Worm (Caenorhabditis elegans) whole organism, L2 larva: ENCODE data around the gene C07H4.1.

Experiments
- ZK546.5 ChIP-seq: sonication (generic microtip); optimal IDR thresholded peaks from 2 replicates; lab custom pipeline; 2017; ENCODE audit warnings: missing biosample characterization, missing genetic modification characterization
- lsy-2 ChIP-seq, 2 experiments: fragments of 150-350 bp in 1 of 2; sonication (generic microtip) in 1 of 2; optimal IDR thresholded peaks; 2 replicates each; lab custom pipeline; 2014 to 2017; ENCODE audit warnings: missing biosample characterization in 2 of 2, missing genetic modification characterization in 2 of 2
- nhr-12 ChIP-seq: fragments of 150-350 bp; optimal IDR thresholded peaks from 2 replicates; lab custom pipeline; 2014; ENCODE audit warnings: missing biosample characterization, missing genetic modification characterization
- unc-62 ChIP-seq: fragments of 150-350 bp; optimal IDR thresholded peaks from 2 replicates; lab custom pipeline; 2014; ENCODE audit warnings: missing biosample characterization, missing genetic modification reagents, missing genetic modification characterization
- ztf-11 ChIP-seq: sonication (generic microtip); optimal IDR thresholded peaks from 2 replicates; lab custom pipeline; 2017; ENCODE audit warnings: missing biosample characterization, missing genetic modification characterization

ce11 chrII:9086308-9086707 is 7.2 kb downstream of the C07H4.1 start, which contains the start of gene hlh-3:
- no peak for TF ChIP-seq nhr-12 (tag; lab: Kevin White, UChicago)
- TF ChIP-seq lsy-2 (tag; optimal IDR thresholded peaks at IDR 0.05; lab: Kevin White, UChicago) = no peak
- TF ChIP-seq unc-62 = no peak
- TF ChIP-seq ZK546.5 (tag; lab: Kevin White, UChicago) = no peak
- TF ChIP-seq ztf-11 (tag; lab: Kevin White, UChicago) = no peak
